Worm (Caenorhabditis elegans): ENCODE data around the gene chin-1.

DNA sequence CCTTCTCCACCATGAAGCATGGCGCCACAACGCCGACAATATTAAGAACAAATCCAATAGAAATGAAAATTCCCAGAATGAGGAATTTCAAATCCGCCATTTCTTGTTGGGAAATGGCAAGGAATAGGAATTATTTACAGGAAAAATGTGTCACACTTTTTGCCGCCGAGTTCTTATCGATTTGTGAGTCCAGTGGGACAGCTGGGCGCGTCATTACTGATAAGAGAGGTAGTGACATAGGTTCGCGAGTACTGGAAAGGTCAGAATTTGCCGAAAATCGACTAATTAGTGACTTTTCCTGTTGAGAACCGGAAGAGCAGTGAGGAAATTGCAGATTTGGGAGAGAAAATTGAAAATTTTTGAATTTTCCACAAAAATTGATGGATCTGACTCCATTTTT, 8.8 kb downstream of the chin-1 start:
- TF ChIP-seq ztf-23 (GFP tag; IDR thresholded peaks at IDR 0.05): no peak
- TF ChIP-seq med-1 (GFP tag; optimal IDR thresholded peaks at IDR 0.05; ENCODE audit: insufficient read depth): no peak
- TF ChIP-seq flt-1 (GFP tag; IDR thresholded peaks at IDR 0.05): no peak

Data from whole organism, midembryonic.